Fruit fly (Drosophila melanogaster): ENCODE data around the gene zormin.

The zormin gene

DNA sequence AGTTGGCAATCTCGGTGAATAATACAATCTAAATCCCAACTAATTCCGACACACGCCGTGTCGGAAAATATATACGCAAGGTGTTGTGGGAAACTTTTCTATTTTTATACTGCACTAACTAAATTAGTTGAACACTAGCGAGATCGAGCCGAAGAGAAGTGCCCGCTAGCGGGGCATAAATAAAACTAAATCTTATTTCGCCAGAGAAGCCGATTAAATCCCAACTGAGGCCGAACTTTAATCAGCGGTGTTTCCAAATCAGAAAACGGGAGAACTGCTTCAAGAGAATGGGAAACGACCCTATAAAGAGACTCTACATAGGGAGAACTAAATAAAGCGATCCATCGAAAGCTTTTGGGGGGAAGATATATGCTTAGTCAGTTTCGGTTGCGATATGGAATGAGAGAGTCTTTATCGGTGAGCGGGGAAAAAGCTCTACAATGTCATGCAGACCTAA is 40.5 kb upstream of the zormin start, which contains the start of gene CG5707:
TSS of gene CG5707 (minus strand) at position 228 of the 457 bp plus-strand sequence.
- TF ChIP-seq CrebB (tag; optimal IDR thresholded peaks at IDR 0.05) (no peak), Bgb (GFP tag; IDR thresholded peaks at IDR 0.05; ENCODE audit: partially characterized antibody) (peak; percentile 29; the same call in 1 of the 2 replicates), B-H2 (GFP tag; optimal IDR thresholded peaks at IDR 0.05) (peak; percentile 14), Ptx1 (GFP tag; IDR thresholded peaks at IDR 0.05) (no peak), sens-2 (GFP tag; IDR thresholded peaks at IDR 0.05) (peak; percentile 19; the same call in 1 of the 2 replicates), CG13287 (GFP tag; IDR thresholded peaks at IDR 0.05; ENCODE audit: partially characterized antibody) (peak; percentile 19; the same call in 1 of the 2 replicates), CG10543 (GFP tag; optimal IDR thresholded peaks at IDR 0.05) (peak; percentile 24), CG3281 (GFP tag; optimal IDR thresholded peaks at IDR 0.05) (peak; percentile 16), CG17385 (GFP tag; optimal IDR thresholded peaks at IDR 0.05) (no peak), chinmo (GFP tag; IDR thresholded peaks at IDR 0.05; ENCODE audit: partially characterized antibody) (0 out of 4 replicates have a peak, but pooled peaks have one; percentile 64), Hr78 (GFP tag; optimal IDR thresholded peaks at IDR 0.05) (peak in 1 of 2 experiments; percentile 76), CG3163 (GFP tag; optimal IDR thresholded peaks at IDR 0.05) (peak; percentile 88), amos (GFP tag; IDR thresholded peaks at IDR 0.05; ENCODE audit: partially characterized antibody) (peak; percentile 20; the same call in 1 of the 2 replicates), Dbx (GFP tag; IDR thresholded peaks at IDR 0.05) (peak; percentile 37; the same call in 1 of the 3 replicates), B-H1 (GFP tag; IDR thresholded peaks at IDR 0.05) (no peak), tna (GFP tag; IDR thresholded peaks at IDR 0.05; ENCODE audit: partially characterized antibody) (0 out of 2 replicates have a peak, but pooled peaks have one; percentile 17), CG15514 (GFP tag; optimal IDR thresholded peaks at IDR 0.05) (peak; percentile 6), lab (GFP tag; optimal IDR thresholded peaks at IDR 0.05) (peak; percentile 27), CG12769 (tag; optimal IDR thresholded peaks at IDR 0.05) (peak; percentile 88), Jarid2 (GFP tag; optimal IDR thresholded peaks at IDR 0.05) (peak; percentile 72), Ada2b (GFP tag; IDR thresholded peaks at IDR 0.05) (no peak), kay (GFP tag; optimal IDR thresholded peaks at IDR 0.05) (no peak), Deaf1 (tag; optimal IDR thresholded peaks at IDR 0.05) (peak; percentile 78), CG34224 (GFP tag; IDR thresholded peaks at IDR 0.05; ENCODE audit: partially characterized antibody) (peak; percentile 53; the same call in 1 of the 3 replicates), CG34376 (GFP tag; optimal IDR thresholded peaks at IDR 0.05) (peak; percentile 12), ftz-f1 (GFP tag; optimal IDR thresholded peaks at IDR 0.05) (peak; percentile 45), Trl (optimal IDR thresholded peaks at IDR 0.05) (peak; percentile 40 to 81), Trl (GFP tag; optimal IDR thresholded peaks at IDR 0.05) (no peak)

DNA sequence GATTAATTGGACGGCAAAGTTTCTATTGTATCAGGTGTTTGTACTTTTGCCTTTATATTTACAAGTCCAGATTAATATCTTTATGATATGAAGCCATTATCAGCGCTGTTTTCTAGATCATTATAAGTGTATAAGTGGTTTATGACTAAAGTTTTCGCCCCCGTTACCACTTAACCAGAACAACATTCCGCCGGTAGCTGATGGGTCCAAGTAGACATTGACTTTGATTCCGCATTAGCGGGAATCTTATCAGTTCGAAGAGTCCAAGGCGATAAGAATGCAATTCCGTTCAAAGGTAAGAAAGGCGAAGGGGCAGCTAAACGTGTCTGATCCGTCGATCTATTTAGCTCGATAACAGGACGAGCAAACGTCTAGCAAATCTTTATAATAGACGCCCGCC is 40.0 kb upstream of the zormin start:
- TF ChIP-seq CTCF (GFP tag; optimal IDR thresholded peaks at IDR 0.05) (no peak), unc-4 (GFP tag; IDR thresholded peaks at IDR 0.05; ENCODE audit: partially characterized antibody) (no peak), CG10267 (tag; optimal IDR thresholded peaks at IDR 0.05) (no peak), exex (tag; optimal IDR thresholded peaks at IDR 0.05) (peak; percentile 34), Fer1 (GFP tag; optimal IDR thresholded peaks at IDR 0.05) (no peak), CG6254 (GFP tag; optimal IDR thresholded peaks at IDR 0.05) (no peak), Antp (GFP tag; optimal IDR thresholded peaks at IDR 0.05) (no peak), Lpt (GFP tag; optimal IDR thresholded peaks at IDR 0.05) (no peak), sd (tag; optimal IDR thresholded peaks at IDR 0.05) (peak; percentile 62), nau (GFP tag; optimal IDR thresholded peaks at IDR 0.05) (no peak), pum (GFP tag; optimal IDR thresholded peaks at IDR 0.05) (no peak), CG10979 (tag; optimal IDR thresholded peaks at IDR 0.05) (no peak), ham (GFP tag; IDR thresholded peaks at IDR 0.05) (no peak), corto (GFP tag; optimal IDR thresholded peaks at IDR 0.05) (no peak), CG13624 (GFP tag; optimal IDR thresholded peaks at IDR 0.05) (no peak), CG7271 (tag; optimal IDR thresholded peaks at IDR 0.05) (no peak), z (GFP tag; IDR thresholded peaks at IDR 0.05) (no peak), tap (tag; optimal IDR thresholded peaks at IDR 0.05) (no peak), wek (GFP tag; optimal IDR thresholded peaks at IDR 0.05) (no peak), grn (GFP tag; optimal IDR thresholded peaks at IDR 0.05) (peak; percentile 41), CG12391 (tag; optimal IDR thresholded peaks at IDR 0.05) (no peak), Ssrp (tag; optimal IDR thresholded peaks at IDR 0.05) (no peak)

Data from whole organism, embryonic.